Fruit fly (Drosophila melanogaster) whole organism, prepupa: ENCODE results near the gene bond.

Source experiments
- Blimp-1 ChIP-seq: fragments of 200-800 bp; sonication (Bioruptor generic); optimal IDR thresholded peaks from 3 replicates; lab custom pipeline; 2017; ENCODE audit warnings: missing biosample characterization, missing genetic modification characterization, mild to moderate bottlenecking, moderate library complexity, missing genetic modification reagents
- CG10631 ChIP-seq: fragments of 200-800 bp; sonication (Bioruptor generic); optimal IDR thresholded peaks from 2 replicates; lab custom pipeline; 2016; ENCODE audit warnings: missing biosample characterization, missing genetic modification characterization
- CG11294 ChIP-seq: fragments of 200-800 bp; sonication (Bioruptor generic); IDR thresholded peaks from 2 replicates; pipeline ENCODE4 v1.3.6; 2022; ENCODE audit warnings: missing biosample characterization, missing genetic modification characterization
- CG11902 ChIP-seq: fragments of 200-800 bp; sonication (Bioruptor generic); optimal IDR thresholded peaks from 3 replicates; lab custom pipeline; 2016; ENCODE audit warnings: missing biosample characterization, missing genetic modification characterization
- CG15336 ChIP-seq: fragments of 200-800 bp; sonication (Bioruptor generic); IDR thresholded peaks from 2 replicates; pipeline ENCODE4 v1.3.6; 2022; ENCODE audit warnings: missing biosample characterization, missing genetic modification characterization
- CG16779 ChIP-seq: fragments of 200-800 bp; sonication (Bioruptor generic); optimal IDR thresholded peaks from 3 replicates; lab custom pipeline; 2017; ENCODE audit warnings: missing biosample characterization, mild to moderate bottlenecking, missing genetic modification characterization
- CG3032 ChIP-seq: fragments of 200-800 bp; optimal IDR thresholded peaks from 2 replicates; lab custom pipeline; 2019; ENCODE audit warnings: missing biosample characterization, mild to moderate bottlenecking, missing genetic modification characterization, moderate library complexity
- CG31627 ChIP-seq: fragments of 200-800 bp; sonication (Bioruptor generic); optimal IDR thresholded peaks from 3 replicates; lab custom pipeline; 2016; ENCODE audit warnings: missing biosample characterization, missing genetic modification characterization
- CG32006 ChIP-seq: fragments of 200-800 bp; sonication (Bioruptor generic); optimal IDR thresholded peaks from 3 replicates; lab custom pipeline; 2017; ENCODE audit warnings: missing biosample characterization, mild to moderate bottlenecking, missing genetic modification characterization
- CG34406 ChIP-seq: fragments of 200-800 bp; sonication (Bioruptor generic); optimal IDR thresholded peaks from 3 replicates; lab custom pipeline; 2016; ENCODE audit warnings: missing biosample characterization, missing genetic modification characterization
- CG3919 ChIP-seq: fragments of 200-800 bp; sonication (Bioruptor generic); optimal IDR thresholded peaks from 3 replicates; lab custom pipeline; 2016; ENCODE audit warnings: missing biosample characterization, missing genetic modification characterization
- CG6163 ChIP-seq: fragments of 200-800 bp; sonication (Bioruptor generic); IDR thresholded peaks from 3 replicates; pipeline ENCODE4 v1.3.6; 2022; ENCODE audit warnings: missing biosample characterization, missing genetic modification characterization
- CG6276 ChIP-seq: fragments of 200-800 bp; sonication (Bioruptor generic); optimal IDR thresholded peaks from 2 replicates; lab custom pipeline; 2017; ENCODE audit warnings: missing biosample characterization, mild to moderate bottlenecking, missing genetic modification characterization
- CG6854 ChIP-seq: fragments of 200-800 bp; sonication (Bioruptor generic); optimal IDR thresholded peaks from 2 replicates; lab custom pipeline; 2017; ENCODE audit warnings: missing biosample characterization, mild to moderate bottlenecking, missing genetic modification characterization
- CG8119 ChIP-seq: fragments of 200-800 bp; sonication (Bioruptor generic); IDR thresholded peaks from 3 replicates; pipeline ENCODE4 v1.3.6; 2022; ENCODE audit warnings: missing biosample characterization, missing genetic modification characterization
- CG8319 ChIP-seq: fragments of 200-800 bp; sonication (Bioruptor generic); optimal IDR thresholded peaks from 3 replicates; lab custom pipeline; 2016; ENCODE audit warnings: missing biosample characterization, missing genetic modification characterization
- CG8632 ChIP-seq: fragments of 200-800 bp; sonication (Bioruptor generic); optimal IDR thresholded peaks from 3 replicates; lab custom pipeline; 2016; ENCODE audit warnings: missing biosample characterization, missing genetic modification characterization
- CG9139 ChIP-seq: fragments of 200-800 bp; sonication (Bioruptor generic); optimal IDR thresholded peaks from 3 replicates; lab custom pipeline; 2017; ENCODE audit warnings: missing biosample characterization, mild to moderate bottlenecking, missing genetic modification characterization
- Eip78C ChIP-seq: fragments of 200-800 bp; sonication (Bioruptor generic); peaks from one replicate; lab custom pipeline; 2016; ENCODE audit warnings: missing biosample characterization, missing genetic modification characterization
- Ets21C ChIP-seq: fragments of 200-800 bp; sonication (Bioruptor generic); optimal IDR thresholded peaks from 3 replicates; lab custom pipeline; 2016; ENCODE audit warnings: missing biosample characterization, missing genetic modification characterization
- Ets96B ChIP-seq: fragments of 200-800 bp; optimal IDR thresholded peaks from 2 replicates; lab custom pipeline; 2019; ENCODE audit warnings: missing biosample characterization, mild to moderate bottlenecking, missing genetic modification characterization, moderate library complexity
- Gug ChIP-seq: fragments of 200-800 bp; sonication (Bioruptor generic); IDR thresholded peaks from 2 replicates; pipeline ENCODE4 v1.3.6; 2022; ENCODE audit warnings: missing biosample characterization, missing genetic modification characterization
- Hr38 ChIP-seq: sonication (Bioruptor generic); optimal IDR thresholded peaks from 2 replicates; lab custom pipeline; 2016; ENCODE audit warnings: missing biosample characterization, missing genetic modification characterization
- Hr4 ChIP-seq: fragments of 200-800 bp; sonication (Bioruptor generic); optimal IDR thresholded peaks from 3 replicates; lab custom pipeline; 2016; ENCODE audit warnings: missing biosample characterization, missing genetic modification characterization
- OdsH ChIP-seq: fragments of 200-800 bp; sonication (Bioruptor generic); optimal IDR thresholded peaks from 3 replicates; lab custom pipeline; 2016; ENCODE audit warnings: missing biosample characterization, missing genetic modification characterization
- Smox ChIP-seq: fragments of 200-800 bp; sonication (Bioruptor generic); optimal IDR thresholded peaks from 3 replicates; lab custom pipeline; 2016; ENCODE audit warnings: missing biosample characterization, missing genetic modification characterization
- Sox102F ChIP-seq: fragments of 200-800 bp; sonication (Bioruptor generic); optimal IDR thresholded peaks from 2 replicates; lab custom pipeline; 2016; ENCODE audit warnings: missing biosample characterization, mild to moderate bottlenecking, missing genetic modification characterization
- Sox14 ChIP-seq: fragments of 200-800 bp; sonication (Bioruptor generic); optimal IDR thresholded peaks from 3 replicates; lab custom pipeline; 2016; ENCODE audit warnings: missing biosample characterization, missing genetic modification characterization
- Sox15 ChIP-seq: fragments of 200-800 bp; sonication (Bioruptor generic); optimal IDR thresholded peaks from 3 replicates; lab custom pipeline; 2016; ENCODE audit warnings: missing biosample characterization, missing genetic modification characterization
- achi ChIP-seq: fragments of 200-800 bp; sonication (Bioruptor generic); optimal IDR thresholded peaks from 3 replicates; lab custom pipeline; 2016; ENCODE audit warnings: missing biosample characterization, missing genetic modification characterization
- acj6 ChIP-seq: fragments of 200-800 bp; sonication (Bioruptor generic); optimal IDR thresholded peaks from 3 replicates; lab custom pipeline; 2016; ENCODE audit warnings: missing biosample characterization, missing genetic modification characterization
- cyc ChIP-seq: fragments of 200-800 bp; sonication (Bioruptor generic); optimal IDR thresholded peaks from 3 replicates; lab custom pipeline; 2016; ENCODE audit warnings: missing biosample characterization, missing genetic modification characterization
- dac ChIP-seq: fragments of 200-800 bp; sonication (Bioruptor generic); optimal IDR thresholded peaks from 2 replicates; lab custom pipeline; 2017; ENCODE audit warnings: missing biosample characterization, mild to moderate bottlenecking, missing genetic modification characterization
- dsx ChIP-seq: fragments of 200-800 bp; optimal IDR thresholded peaks from 3 replicates; lab custom pipeline; 2019; ENCODE audit warnings: missing biosample characterization, mild to moderate bottlenecking, missing genetic modification characterization, moderate library complexity; ENCODE audit not compliant: poor library complexity, severe bottlenecking
- eg ChIP-seq: fragments of 200-800 bp; sonication (Bioruptor generic); IDR thresholded peaks from 3 replicates; pipeline ENCODE4 v1.3.6; 2022; ENCODE audit warnings: missing biosample characterization, missing genetic modification characterization
- esn ChIP-seq: fragments of 200-800 bp; sonication (Bioruptor generic); optimal IDR thresholded peaks from 2 replicates; lab custom pipeline; 2016; ENCODE audit warnings: missing biosample characterization, mild to moderate bottlenecking, missing genetic modification characterization, moderate library complexity
- fd59A ChIP-seq: fragments of 200-800 bp; sonication (Bioruptor generic); optimal IDR thresholded peaks from 2 replicates; lab custom pipeline; 2017; ENCODE audit warnings: missing biosample characterization, mild to moderate bottlenecking, missing genetic modification characterization, missing genetic modification reagents
- fd85E ChIP-seq: fragments of 200-800 bp; sonication (Bioruptor generic); optimal IDR thresholded peaks from 3 replicates; lab custom pipeline; 2016; ENCODE audit warnings: missing biosample characterization, missing genetic modification characterization
- fkh ChIP-seq: fragments of 200-800 bp; sonication (Bioruptor generic); optimal IDR thresholded peaks from 3 replicates; lab custom pipeline; 2017; ENCODE audit warnings: missing biosample characterization, mild to moderate bottlenecking, missing genetic modification characterization, moderate library complexity
- lz ChIP-seq: fragments of 200-800 bp; sonication (Bioruptor generic); optimal IDR thresholded peaks from 3 replicates; lab custom pipeline; 2016; ENCODE audit warnings: missing biosample characterization, missing genetic modification characterization
- net ChIP-seq: fragments of 200-800 bp; sonication (Bioruptor generic); optimal IDR thresholded peaks from 3 replicates; lab custom pipeline; 2016; ENCODE audit warnings: missing biosample characterization, missing genetic modification characterization
- pdm3 ChIP-seq: fragments of 200-800 bp; sonication (Bioruptor generic); optimal IDR thresholded peaks from 3 replicates; lab custom pipeline; 2016; ENCODE audit warnings: missing biosample characterization, missing genetic modification characterization
- salr ChIP-seq, 2 experiments: fragments of 200-800 bp; sonication (Bioruptor generic); optimal IDR thresholded peaks; 3 replicates each; lab custom pipeline; 2016 to 2018; ENCODE audit warnings: missing biosample characterization in 2 of 2, missing genetic modification characterization in 2 of 2, mild to moderate bottlenecking in 1 of 2
- ss ChIP-seq, 2 experiments: fragments of 200-800 bp; sonication (Bioruptor generic); optimal IDR thresholded peaks; 2 replicates in 1 of 2; 3 replicates in 1 of 2; lab custom pipeline; 2017 to 2018; ENCODE audit warnings: mild to moderate bottlenecking in 2 of 2, missing biosample characterization in 2 of 2, missing genetic modification characterization in 2 of 2, moderate library complexity in 1 of 2
- svp ChIP-seq: fragments of 200-800 bp; sonication (Bioruptor generic); peaks from one replicate; lab custom pipeline; 2016; ENCODE audit warnings: missing biosample characterization, missing genetic modification characterization
- topi ChIP-seq: fragments of 200-800 bp; sonication (Bioruptor generic); optimal IDR thresholded peaks from 3 replicates; lab custom pipeline; 2016; ENCODE audit warnings: missing biosample characterization, missing genetic modification characterization
- vri ChIP-seq: fragments of 200-800 bp; sonication (Bioruptor generic); optimal IDR thresholded peaks from 3 replicates; lab custom pipeline; 2016; ENCODE audit warnings: missing biosample characterization, mild to moderate bottlenecking, missing genetic modification characterization

Gene bond

DNA sequence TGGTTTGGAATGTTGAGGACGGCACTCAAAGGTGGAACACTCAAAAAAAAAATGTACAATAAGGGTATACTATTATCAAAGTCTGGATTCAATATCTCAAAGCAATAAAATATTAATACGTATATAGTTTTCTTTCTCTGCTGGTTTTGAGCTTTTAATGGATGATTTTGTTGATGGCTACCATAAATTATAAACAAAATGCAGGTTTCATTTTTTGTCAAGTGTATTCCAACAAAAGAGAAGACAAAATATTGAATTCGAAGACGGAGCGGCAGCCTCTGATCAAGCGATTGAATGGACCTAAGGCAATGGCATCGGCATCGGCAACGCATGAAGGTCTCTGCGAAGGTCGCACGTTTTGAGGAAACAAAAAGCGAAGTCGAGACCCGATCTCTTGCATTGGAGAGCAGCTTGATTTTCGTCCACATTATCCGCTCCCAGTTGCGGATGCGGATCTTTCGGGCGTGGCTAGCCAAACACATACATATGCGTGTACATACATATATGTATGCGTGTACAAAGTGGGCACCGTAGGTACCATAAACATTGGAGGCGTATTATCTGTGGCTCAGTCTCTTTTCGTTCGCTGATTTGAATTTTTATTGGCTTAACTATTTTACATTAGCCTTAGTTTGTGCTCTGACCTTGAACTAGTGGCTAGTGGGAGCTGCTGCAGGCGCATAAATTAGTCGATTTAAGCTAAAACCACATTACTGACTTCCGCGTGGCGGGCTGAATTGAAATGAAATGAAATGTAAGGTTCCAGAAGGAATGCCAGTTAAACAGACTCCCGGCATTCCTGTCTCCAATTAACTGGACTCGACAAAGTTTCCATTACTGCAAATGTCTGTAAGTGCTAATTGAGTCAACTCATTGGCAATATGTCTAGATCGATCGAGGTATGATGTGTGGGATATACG lies 13.7 kb upstream of the bond start (continued):
- peak; percentile 79 for TF ChIP-seq CG3919
- TF ChIP-seq CG34406 (GFP tag; lab: Kevin White, UChicago) = peak; percentile 72
- TF ChIP-seq pdm3 = peak; percentile 71
- no peak for TF ChIP-seq CG11294
- peak; percentile 49 for TF ChIP-seq cyc (GFP tag; lab: Kevin White, UChicago)
- TF ChIP-seq Smox (GFP tag; lab: Kevin White, UChicago) = no peak
- TF ChIP-seq CG10631 (GFP tag; lab: Kevin White, UChicago) = peak; percentile 77
- no peak for TF ChIP-seq Ets21C (GFP tag; lab: Kevin White, UChicago)
- peak; percentile 61 for TF ChIP-seq Sox14 (GFP tag; lab: Kevin White, UChicago)
- TF ChIP-seq Sox15 (GFP tag; lab: Kevin White, UChicago) = peak; percentile 57
- peak; percentile 66 for TF ChIP-seq OdsH (GFP tag; lab: Kevin White, UChicago)
- TF ChIP-seq fd85E (GFP tag; lab: Kevin White, UChicago) = peak; percentile 3
- no peak for TF ChIP-seq Gug (GFP tag; lab: Robert Waterston, UW)
- peak; percentile 82 for TF ChIP-seq CG6163 (GFP tag; lab: Robert Waterston, UW)
- peak; percentile 83 for TF ChIP-seq svp (GFP tag; lab: Kevin White, UChicago)
- TF ChIP-seq CG6854 = no peak
- peak; percentile 82 for TF ChIP-seq CG3032 (tag; lab: Kevin White, UChicago)
- peak; percentile 50 for TF ChIP-seq topi (GFP tag; lab: Kevin White, UChicago)
- peak; percentile 94 for TF ChIP-seq Eip78C
- TF ChIP-seq Hr4 (GFP tag; lab: Kevin White, UChicago) = peak; percentile 18
- peak in 1 of 2 experiments; percentile 66 for TF ChIP-seq salr (GFP tag; optimal IDR thresholded peaks at IDR 0.05; lab: Kevin White, UChicago)
- no peak for TF ChIP-seq eg (GFP tag; lab: Robert Waterston, UW)
- TF ChIP-seq Sox102F (GFP tag; lab: Kevin White, UChicago) = peak; percentile 28
- TF ChIP-seq fd59A (GFP tag; lab: Kevin White, UChicago) = peak; percentile 73
- TF ChIP-seq dsx (GFP tag; lab: Kevin White, UChicago) = peak; percentile 79
- TF ChIP-seq CG6276 (GFP tag; lab: Kevin White, UChicago) = no peak
- TF ChIP-seq Hr38 = no peak
- peak; percentile 54 for TF ChIP-seq CG11902 (GFP tag; lab: Kevin White, UChicago)
- peak; percentile 71 to 73 for TF ChIP-seq ss (GFP tag; optimal IDR thresholded peaks at IDR 0.05; lab: Kevin White, UChicago)
- TF ChIP-seq acj6 = peak; percentile 65
- TF ChIP-seq esn (GFP tag; lab: Kevin White, UChicago) = peak; percentile 51

- TF ChIP-seq CG6854 (no peak), CG9139 (GFP tag; lab: Kevin White, UChicago) (no peak), CG8119 (no peak), OdsH (GFP tag; lab: Kevin White, UChicago) (peak; percentile 52), Sox102F (GFP tag; lab: Kevin White, UChicago) (no peak), CG3919 (peak; percentile 18), CG11902 (GFP tag; lab: Kevin White, UChicago) (peak; percentile 25), Ets96B (tag; lab: Kevin White, UChicago) (peak; percentile 47), CG6163 (GFP tag; lab: Robert Waterston, UW) (no peak), CG15336 (GFP tag; lab: Robert Waterston, UW) (no peak), lz (GFP tag; lab: Kevin White, UChicago) (peak; percentile 28), CG8632 (GFP tag; lab: Kevin White, UChicago) (peak; percentile 49), topi (GFP tag; lab: Kevin White, UChicago) (peak; percentile 41), CG11294 (no peak), CG8319 (peak; percentile 36), CG31627 (GFP tag; lab: Kevin White, UChicago) (no peak), net (GFP tag; lab: Kevin White, UChicago) (no peak), CG16779 (tag; lab: Kevin White, UChicago) (no peak), salr (GFP tag; optimal IDR thresholded peaks at IDR 0.05; lab: Kevin White, UChicago) (no peak), vri (no peak), fkh (GFP tag; lab: Kevin White, UChicago) (no peak), CG32006 (GFP tag; lab: Kevin White, UChicago) (no peak), achi (GFP tag; lab: Kevin White, UChicago) (peak; percentile 25), Sox15 (GFP tag; lab: Kevin White, UChicago) (no peak), ss (GFP tag; optimal IDR thresholded peaks at IDR 0.05; lab: Kevin White, UChicago) (no peak), esn (GFP tag; lab: Kevin White, UChicago) (peak; percentile 43), dac (no peak), Hr4 (GFP tag; lab: Kevin White, UChicago) (no peak), Blimp-1 (GFP tag; lab: Kevin White, UChicago) (no peak)
Observed at dm6 chr3R:22538877-22539276, 11.6 kb upstream of the bond start.
